Worm (Caenorhabditis elegans) whole organism, L4 larva: ENCODE results near the gene talp-3.

Experiments used
- D1046.2 ChIP-seq: fragments of 200-800 bp; sonication (Bioruptor generic); IDR thresholded peaks from 2 replicates; pipeline ENCODE4 v1.3.6; 2022; ENCODE audit warnings: missing genetic modification characterization, missing compliant biosample characterization
- F26F4.8 ChIP-seq: fragments of 200-800 bp; sonication (Bioruptor generic); conservative IDR thresholded peaks from 2 replicates; pipeline ENCODE4 v1.3.6; 2022; ENCODE audit warnings: missing genetic modification characterization, missing compliant biosample characterization
- F37D6.2 ChIP-seq: sonication (generic microtip); optimal IDR thresholded peaks from 2 replicates; lab custom pipeline; 2016; ENCODE audit warnings: mild to moderate bottlenecking, missing genetic modification characterization, missing compliant biosample characterization
- F44E2.7 ChIP-seq: fragments of 200-800 bp; sonication (Bioruptor generic); IDR thresholded peaks from 2 replicates; pipeline ENCODE4 v2.1.2; 2022; ENCODE audit warnings: missing genetic modification characterization, missing compliant biosample characterization
- R02D3.7 ChIP-seq: fragments of 150-350 bp; sonication (generic microtip); optimal IDR thresholded peaks from 3 replicates; lab custom pipeline; 2014; ENCODE audit warnings: missing biosample characterization, missing genetic modification characterization
- Y48G9A.11 ChIP-seq: fragments of 200-800 bp; sonication (Bioruptor generic); IDR thresholded peaks from 2 replicates; pipeline ENCODE4 v1.3.6; 2022; ENCODE audit warnings: missing genetic modification reagents, missing genetic modification characterization, missing compliant biosample characterization
- Y5F2A.4 ChIP-seq: fragments of 200-800 bp; sonication (Bioruptor generic); optimal IDR thresholded peaks from 2 replicates; lab custom pipeline; 2018; ENCODE audit warnings: mild to moderate bottlenecking, missing genetic modification characterization, missing compliant biosample characterization
- Y75B8A.6 ChIP-seq: fragments of 200-800 bp; sonication (Bioruptor generic); IDR thresholded peaks from 2 replicates; pipeline ENCODE4 v1.3.6; 2022; ENCODE audit warnings: missing genetic modification reagents, missing genetic modification characterization, missing compliant biosample characterization
- ZK546.5 ChIP-seq, 2 experiments: sonication (generic microtip); optimal IDR thresholded peaks; 2 replicates each; lab custom pipeline; 2017; ENCODE audit warnings: missing biosample characterization in 2 of 2, missing genetic modification characterization in 2 of 2
- aly-2 ChIP-seq: sonication (generic microtip); optimal IDR thresholded peaks from 2 replicates; lab custom pipeline; 2018; ENCODE audit warnings: missing biosample characterization, missing genetic modification characterization
- ama-1 ChIP-seq: fragments of 150-350 bp; optimal IDR thresholded peaks from 2 replicates; lab custom pipeline; 2014; ENCODE audit warnings: inconsistent platforms, mixed read lengths
- arid-1 ChIP-seq: fragments of 200-800 bp; sonication (Bioruptor generic); conservative IDR thresholded peaks from 2 replicates; pipeline ENCODE4 v1.3.6; 2022; ENCODE audit warnings: missing genetic modification reagents, missing genetic modification characterization, missing compliant biosample characterization
- attf-4 ChIP-seq: sonication (generic microtip); optimal IDR thresholded peaks from 3 replicates; lab custom pipeline; 2017; ENCODE audit warnings: missing biosample characterization, missing genetic modification characterization
- ceh-28 ChIP-seq: fragments of 150-350 bp; optimal IDR thresholded peaks from 2 replicates; lab custom pipeline; 2014; ENCODE audit warnings: missing biosample characterization, missing genetic modification reagents, missing genetic modification characterization
- ceh-32 ChIP-seq: sonication (generic microtip); optimal IDR thresholded peaks from 2 replicates; lab custom pipeline; 2016; ENCODE audit warnings: mild to moderate bottlenecking, missing genetic modification characterization, missing compliant biosample characterization; ENCODE audit not compliant: poor library complexity
- ceh-82 ChIP-seq: sonication (generic microtip); optimal IDR thresholded peaks from 2 replicates; lab custom pipeline; 2017; ENCODE audit warnings: missing biosample characterization, missing genetic modification characterization
- ctbp-1 ChIP-seq: fragments of 200-800 bp; sonication (Bioruptor generic); IDR thresholded peaks from 2 replicates; pipeline ENCODE4 v1.3.6; 2022; ENCODE audit warnings: missing genetic modification reagents, missing genetic modification characterization, missing compliant biosample characterization
- daf-12 ChIP-seq: fragments of 150-350 bp; optimal IDR thresholded peaks from 2 replicates; lab custom pipeline; 2014; ENCODE audit warnings: missing biosample characterization, missing genetic modification reagents, missing genetic modification characterization
- dmd-6 ChIP-seq: fragments of 200-800 bp; sonication (Bioruptor generic); IDR thresholded peaks from 2 replicates; pipeline ENCODE4 v1.3.6; 2022; ENCODE audit warnings: missing genetic modification reagents, missing genetic modification characterization, missing compliant biosample characterization
- egl-27 ChIP-seq: sonication (generic microtip); optimal IDR thresholded peaks from 3 replicates; lab custom pipeline; 2017; ENCODE audit warnings: missing biosample characterization, missing genetic modification reagents, missing genetic modification characterization
- egl-43 ChIP-seq: fragments of 200-800 bp; sonication (Bioruptor generic); IDR thresholded peaks from 2 replicates; pipeline ENCODE4 v1.3.6; 2022; ENCODE audit warnings: missing genetic modification reagents, missing genetic modification characterization, missing compliant biosample characterization
- fos-1 ChIP-seq: fragments of 150-350 bp; optimal IDR thresholded peaks from 2 replicates; lab custom pipeline; 2014; ENCODE audit warnings: missing biosample characterization, missing genetic modification characterization
- hif-1 ChIP-seq, 2 experiments: sonication (generic microtip); optimal IDR thresholded peaks; 2 replicates each; lab custom pipeline; 2016 to 2017; ENCODE audit warnings: missing compliant biosample characterization in 2 of 2, missing genetic modification characterization in 2 of 2, missing genetic modification reagents in 2 of 2, missing genotype in 2 of 2, mild to moderate bottlenecking in 1 of 2
- hlh-11 ChIP-seq: fragments of 200-800 bp; sonication (Bioruptor generic); optimal IDR thresholded peaks from 2 replicates; lab custom pipeline; 2018; ENCODE audit warnings: mild to moderate bottlenecking, missing genetic modification characterization, missing compliant biosample characterization
- hlh-30 ChIP-seq: sonication (generic microtip); optimal IDR thresholded peaks from 2 replicates; lab custom pipeline; 2017; ENCODE audit warnings: antibody characterized with exemption, mild to moderate bottlenecking, missing genetic modification characterization, missing compliant biosample characterization; ENCODE audit not compliant: insufficient read depth
- lim-7 ChIP-seq: fragments of 200-800 bp; sonication (Bioruptor generic); IDR thresholded peaks from 2 replicates; pipeline ENCODE4 v1.3.6; 2022; ENCODE audit warnings: missing genetic modification characterization, missing compliant biosample characterization
- lin-1 ChIP-seq: fragments of 200-800 bp; sonication (Bioruptor generic); IDR thresholded peaks from 2 replicates; pipeline ENCODE4 v1.3.6; 2022; ENCODE audit warnings: missing genetic modification reagents, missing genetic modification characterization, missing compliant biosample characterization
- lin-13 ChIP-seq: fragments of 150-350 bp; optimal IDR thresholded peaks from 2 replicates; lab custom pipeline; 2014; ENCODE audit warnings: missing biosample characterization, missing genetic modification reagents, missing genetic modification characterization
- lin-15B ChIP-seq: fragments of 150-350 bp; sonication (generic microtip); optimal IDR thresholded peaks from 3 replicates; lab custom pipeline; 2014; ENCODE audit warnings: missing biosample characterization, missing genetic modification characterization
- lsy-2 ChIP-seq, 2 experiments: fragments of 150-350 bp in 1 of 2; sonication (generic microtip) in 1 of 2; optimal IDR thresholded peaks; 2 replicates each; lab custom pipeline; 2014 to 2017; ENCODE audit warnings: missing biosample characterization in 2 of 2, missing genetic modification characterization in 2 of 2
- madf-5 ChIP-seq, 2 experiments: fragments of 200-800 bp; sonication (Bioruptor generic); IDR thresholded peaks; 2 replicates each; pipeline ENCODE4 v1.3.6; 2022; ENCODE audit warnings: missing compliant biosample characterization in 2 of 2, missing genetic modification characterization in 2 of 2
- mdt-29 ChIP-seq: fragments of 200-800 bp; sonication (Bioruptor generic); IDR thresholded peaks from 2 replicates; pipeline ENCODE4 v1.3.6; 2022; ENCODE audit warnings: missing genetic modification reagents, missing genetic modification characterization, missing compliant biosample characterization
- mxl-3 ChIP-seq: fragments of 200-800 bp; sonication (Bioruptor generic); optimal IDR thresholded peaks from 2 replicates; lab custom pipeline; 2018; ENCODE audit warnings: mild to moderate bottlenecking, missing genetic modification characterization, missing compliant biosample characterization
- nhr-237 ChIP-seq: sonication (generic microtip); optimal IDR thresholded peaks from 2 replicates; lab custom pipeline; 2017; ENCODE audit warnings: missing biosample characterization, missing genetic modification characterization
- nhr-25 ChIP-seq: sonication (generic microtip); optimal IDR thresholded peaks from 2 replicates; lab custom pipeline; 2017; ENCODE audit warnings: missing genetic modification characterization, mild to moderate bottlenecking, missing compliant biosample characterization, antibody characterized with exemption, moderate library complexity, borderline replicate concordance; ENCODE audit not compliant: insufficient read depth
- nhr-48 ChIP-seq: sonication (generic microtip); optimal IDR thresholded peaks from 2 replicates; lab custom pipeline; 2016; ENCODE audit warnings: mild to moderate bottlenecking, missing genetic modification characterization, missing compliant biosample characterization
- pha-4 ChIP-seq, 2 experiments: fragments of 150-350 bp in 1 of 2; fragments of 200-800 bp in 1 of 2; sonication (Bioruptor generic) in 1 of 2; IDR thresholded peaks in 1 of 2; optimal IDR thresholded peaks in 1 of 2; 2 replicates each; pipeline versions ENCODE4 v1.3.6 to Lab custom; 2014 to 2022; ENCODE audit warnings: missing genetic modification characterization in 2 of 2, missing genetic modification reagents in 2 of 2, missing biosample characterization in 1 of 2, missing compliant biosample characterization in 1 of 2
- saeg-2 ChIP-seq: fragments of 200-800 bp; sonication (Bioruptor generic); IDR thresholded peaks from 2 replicates; pipeline ENCODE4 v1.3.6; 2022; ENCODE audit warnings: missing genetic modification reagents, missing genetic modification characterization, missing compliant biosample characterization
- set-16 ChIP-seq: fragments of 200-800 bp; sonication (Bioruptor generic); IDR thresholded peaks from 2 replicates; pipeline ENCODE4 v1.3.6; 2022; ENCODE audit warnings: missing genetic modification reagents, missing genetic modification characterization, missing compliant biosample characterization
- skn-1 ChIP-seq: fragments of 150-350 bp; optimal IDR thresholded peaks from 2 replicates; lab custom pipeline; 2014; ENCODE audit warnings: missing biosample characterization, missing genetic modification characterization
- spr-1 ChIP-seq: sonication (generic microtip); optimal IDR thresholded peaks from 2 replicates; lab custom pipeline; 2016; ENCODE audit warnings: mild to moderate bottlenecking, missing genetic modification characterization, missing compliant biosample characterization
- spr-3 ChIP-seq: fragments of 200-800 bp; sonication (Bioruptor generic); optimal IDR thresholded peaks from 2 replicates; lab custom pipeline; 2018; ENCODE audit warnings: mild to moderate bottlenecking, missing genetic modification characterization, missing compliant biosample characterization
- tag-97 ChIP-seq: fragments of 200-800 bp; sonication (Bioruptor generic); IDR thresholded peaks from 2 replicates; pipeline ENCODE4 v1.3.6; 2022; ENCODE audit warnings: missing genetic modification characterization, missing compliant biosample characterization
- tra-1 ChIP-seq: fragments of 200-800 bp; sonication (Bioruptor generic); IDR thresholded peaks from 2 replicates; pipeline ENCODE4 v1.3.6; 2022; ENCODE audit warnings: missing genetic modification reagents, missing genetic modification characterization, missing compliant biosample characterization
- unc-62 ChIP-seq, 3 experiments: fragments of 150-350 bp in 1 of 3; sonication (generic microtip); optimal IDR thresholded peaks in 2 of 3; peaks in 1 of 3; 1 replicate in 1 of 3; 2 replicates in 2 of 3; lab custom pipeline; 2014 to 2017; ENCODE audit warnings: missing biosample characterization in 3 of 3, missing genetic modification characterization in 3 of 3, missing genetic modification reagents in 3 of 3, missing genotype in 1 of 3
- zfp-2 ChIP-seq: sonication (generic microtip); optimal IDR thresholded peaks from 2 replicates; lab custom pipeline; 2016; ENCODE audit warnings: mild to moderate bottlenecking, missing genetic modification characterization, missing compliant biosample characterization
- zip-11 ChIP-seq: fragments of 200-800 bp; sonication (Bioruptor generic); IDR thresholded peaks from 2 replicates; pipeline ENCODE4 v1.3.6; 2022; ENCODE audit warnings: missing genetic modification characterization, missing compliant biosample characterization
- zip-2 ChIP-seq: fragments of 150-350 bp; optimal IDR thresholded peaks from 2 replicates; lab custom pipeline; 2014; ENCODE audit warnings: missing biosample characterization, missing genetic modification characterization
- ztf-11 ChIP-seq: fragments of 150-350 bp; optimal IDR thresholded peaks from 2 replicates; lab custom pipeline; 2014; ENCODE audit warnings: missing biosample characterization, missing genetic modification characterization
- ztf-7 ChIP-seq: fragments of 150-350 bp; optimal IDR thresholded peaks from 2 replicates; lab custom pipeline; 2014; ENCODE audit warnings: missing biosample characterization, missing genetic modification characterization

talp-3 gene

ce11 chrIV:14614176-14614740, 38.9 kb downstream of the talp-3 start:
- TF ChIP-seq zfp-2 (tag; lab: Kevin White, UChicago) (no peak), ztf-11 (tag; lab: Kevin White, UChicago) (no peak), ctbp-1 (GFP tag; lab: Robert Waterston, UW) (no peak), ama-1 (lab: Kevin White, UChicago) (peak; percentile 11), egl-27 (tag; lab: Kevin White, UChicago) (no peak), lin-15B (tag; lab: Kevin White, UChicago) (no peak), ceh-82 (tag; lab: Kevin White, UChicago) (no peak), tag-97 (no peak), unc-62 (GFP tag; optimal IDR thresholded peaks at IDR 0.05 in 1 of 2; lab: Kevin White, UChicago) (no peak), unc-62 (tag; optimal IDR thresholded peaks at IDR 0.05; lab: Kevin White, UChicago) (no peak), ZK546.5 (tag; optimal IDR thresholded peaks at IDR 0.05; lab: Kevin White, UChicago) (no peak), daf-12 (tag; lab: Kevin White, UChicago) (no peak), skn-1 (tag; lab: Kevin White, UChicago) (no peak), lin-13 (GFP tag; lab: Kevin White, UChicago) (no peak), nhr-237 (tag; lab: Kevin White, UChicago) (no peak), Y5F2A.4 (no peak), hif-1 (tag; optimal IDR thresholded peaks at IDR 0.05; lab: Kevin White, UChicago) (peak in 1 of 2 experiments; percentile 41), tra-1 (0 out of 2 replicates have a peak, but pooled peaks have one; percentile 5), F37D6.2 (no peak), dmd-6 (GFP tag; lab: Robert Waterston, UW) (peak; percentile 68), zip-2 (tag; lab: Kevin White, UChicago) (no peak), lsy-2 (tag; optimal IDR thresholded peaks at IDR 0.05; lab: Kevin White, UChicago) (no peak), R02D3.7 (tag; lab: Kevin White, UChicago) (no peak), madf-5 (GFP tag; IDR thresholded peaks at IDR 0.05; lab: Robert Waterston, UW) (no peak), ceh-28 (tag; lab: Kevin White, UChicago) (no peak), set-16 (no peak), pha-4 (GFP tag; IDR thresholded peaks at IDR 0.05; lab: Robert Waterston, UW) (no peak), pha-4 (tag; optimal IDR thresholded peaks at IDR 0.05; lab: Kevin White, UChicago) (no peak), spr-3 (GFP tag; lab: Kevin White, UChicago) (no peak), arid-1 (GFP tag; lab: Robert Waterston, UW) (no peak), F26F4.8 (no peak), mdt-29 (GFP tag; lab: Robert Waterston, UW) (no peak), zip-11 (GFP tag; lab: Robert Waterston, UW) (no peak), lin-1 (GFP tag; lab: Robert Waterston, UW) (no peak), attf-4 (no peak), fos-1 (tag; lab: Kevin White, UChicago) (no peak), ztf-7 (tag; lab: Kevin White, UChicago) (no peak), saeg-2 (GFP tag; lab: Robert Waterston, UW) (no peak), D1046.2 (GFP tag; lab: Robert Waterston, UW) (no peak), Y48G9A.11 (no peak), hlh-11 (tag; lab: Kevin White, UChicago) (peak; percentile 66), lim-7 (GFP tag; lab: Robert Waterston, UW) (no peak), nhr-48 (tag; lab: Kevin White, UChicago) (peak; percentile 58), mxl-3 (GFP tag; lab: Kevin White, UChicago) (peak; percentile 61), aly-2 (tag; lab: Kevin White, UChicago) (no peak), egl-43 (no peak), hlh-30 (peak; percentile 67), nhr-25 (tag; lab: Kevin White, UChicago) (no peak), F44E2.7 (no peak), ceh-32 (tag; lab: Kevin White, UChicago) (no peak), Y75B8A.6 (GFP tag; lab: Robert Waterston, UW) (no peak), spr-1 (tag; lab: Kevin White, UChicago) (no peak)
